Worm (Caenorhabditis elegans) whole organism, L1 larva: ENCODE data around the gene F41G4.13.

Source experiments
- ama-1 ChIP-seq: fragments of 150-350 bp; optimal IDR thresholded peaks from 2 replicates; lab custom pipeline; 2014
- dpl-1 ChIP-seq, 3 experiments: fragments of 150-350 bp in 2 of 3; sonication (generic microtip) in 1 of 3; optimal IDR thresholded peaks; 2 replicates each; lab custom pipeline; 2014 to 2017; ENCODE audit warnings: missing biosample characterization in 3 of 3, missing genetic modification characterization in 3 of 3, missing genetic modification reagents in 3 of 3
- efl-3 ChIP-seq: fragments of 200-800 bp; sonication (Bioruptor generic); optimal IDR thresholded peaks from 2 replicates; lab custom pipeline; 2018; ENCODE audit warnings: mild to moderate bottlenecking, missing genetic modification characterization, missing compliant biosample characterization
- mdl-1 ChIP-seq, 2 experiments: fragments of 150-350 bp; optimal IDR thresholded peaks; 2 replicates each; lab custom pipeline; 2014 to 2017; ENCODE audit warnings: missing biosample characterization in 2 of 2, missing genetic modification characterization in 2 of 2, inconsistent platforms in 1 of 2
- nhr-11 ChIP-seq: fragments of 150-350 bp; optimal IDR thresholded peaks from 2 replicates; lab custom pipeline; 2014; ENCODE audit warnings: missing biosample characterization, missing genetic modification characterization
- nhr-237 ChIP-seq: fragments of 150-350 bp; optimal IDR thresholded peaks from 2 replicates; lab custom pipeline; 2014; ENCODE audit warnings: missing biosample characterization, missing genetic modification characterization
- pqm-1 ChIP-seq: sonication (generic microtip); optimal IDR thresholded peaks from 3 replicates; lab custom pipeline; 2017; ENCODE audit warnings: missing biosample characterization, missing genetic modification characterization
- skn-1 ChIP-seq: fragments of 150-350 bp; optimal IDR thresholded peaks from 2 replicates; lab custom pipeline; 2014; ENCODE audit warnings: missing biosample characterization, missing genetic modification characterization
- unc-62 ChIP-seq: fragments of 150-350 bp; optimal IDR thresholded peaks from 2 replicates; lab custom pipeline; 2014; ENCODE audit warnings: missing biosample characterization, missing genetic modification reagents, missing genetic modification characterization
- zag-1 ChIP-seq: fragments of 150-350 bp; optimal IDR thresholded peaks from 2 replicates; lab custom pipeline; 2014; ENCODE audit warnings: missing biosample characterization, missing genetic modification characterization

DNA sequence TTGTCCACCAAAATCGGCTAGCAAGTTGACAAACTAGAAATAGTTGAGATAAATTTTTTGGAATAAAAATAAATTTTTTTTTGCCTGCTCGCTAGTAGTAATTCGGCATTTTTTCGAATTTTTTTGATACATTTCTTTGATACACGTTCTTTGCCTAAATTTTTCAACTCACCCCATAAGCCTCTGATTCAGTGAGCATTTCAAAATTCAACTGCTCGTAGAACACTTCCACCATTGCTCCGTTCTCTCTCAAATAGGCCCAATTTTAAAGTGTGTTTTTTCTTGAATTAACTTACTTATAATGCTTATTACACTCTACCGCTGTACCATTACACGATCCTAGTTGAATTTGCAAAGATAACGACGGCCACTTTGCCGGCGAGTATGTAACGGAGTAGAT lies 31.0 kb downstream of the F41G4.13 start:
- TF ChIP-seq nhr-11 (tag; lab: Kevin White, UChicago) (no peak), efl-3 (GFP tag; lab: Kevin White, UChicago) (no peak), skn-1 (no peak), nhr-237 (tag; lab: Kevin White, UChicago) (no peak), pqm-1 (no peak), unc-62 (GFP tag; lab: Kevin White, UChicago) (no peak), ama-1 (lab: Kevin White, UChicago) (peak; percentile 31), zag-1 (tag; lab: Kevin White, UChicago) (no peak), dpl-1 (GFP tag; optimal IDR thresholded peaks at IDR 0.05; lab: Kevin White, UChicago) (no peak), mdl-1 (tag; optimal IDR thresholded peaks at IDR 0.05; lab: Kevin White, UChicago) (no peak)
